Worm (Caenorhabditis elegans): ENCODE measurements around the gene ubc-22.

Gene ubc-22

DNA sequence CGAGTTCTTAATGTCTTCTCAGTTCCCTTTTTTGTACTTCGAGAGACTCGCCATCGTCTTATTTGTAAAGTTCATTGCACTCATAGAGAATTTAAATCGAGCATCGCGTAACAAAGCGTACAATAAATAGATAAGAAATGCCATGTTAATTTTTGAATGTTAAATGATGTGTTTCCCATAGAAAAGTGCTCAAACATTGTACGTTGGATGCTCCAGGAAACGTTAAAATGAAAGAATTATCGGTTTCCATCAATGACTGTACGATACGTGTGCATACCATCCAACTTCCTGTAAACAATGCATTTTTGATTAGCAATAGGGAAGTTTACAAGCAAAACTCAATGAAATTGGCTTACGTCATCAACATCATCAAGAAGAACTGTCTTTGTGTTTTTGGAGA lies 48.3 kb downstream of the ubc-22 start:
- TF ChIP-seq fos-1 (tag; optimal IDR thresholded peaks at IDR 0.05) = peak; percentile 92
- TF ChIP-seq crh-2 (tag; optimal IDR thresholded peaks at IDR 0.05) = peak; percentile 68
- TF ChIP-seq unc-39 (tag; optimal IDR thresholded peaks at IDR 0.05) = no peak
- no peak for TF ChIP-seq nhr-77 (tag; optimal IDR thresholded peaks at IDR 0.05)
- TF ChIP-seq lin-39 (tag; optimal IDR thresholded peaks at IDR 0.05) = no peak
- TF ChIP-seq gmeb-1 (tag; optimal IDR thresholded peaks at IDR 0.05) = peak; percentile 3
- TF ChIP-seq sma-9 (GFP tag; optimal IDR thresholded peaks at IDR 0.05) = peak; percentile 23
- TF ChIP-seq sma-9 (tag; optimal IDR thresholded peaks at IDR 0.05) = no peak
- no peak for TF ChIP-seq ztf-4 (tag; optimal IDR thresholded peaks at IDR 0.05)
- no peak for TF ChIP-seq elt-1 (tag; optimal IDR thresholded peaks at IDR 0.05)
- no peak for TF ChIP-seq nhr-10 (tag; optimal IDR thresholded peaks at IDR 0.05)
- no peak for TF ChIP-seq nhr-21 (tag; optimal IDR thresholded peaks at IDR 0.05)
- no peak for TF ChIP-seq peb-1 (tag; optimal IDR thresholded peaks at IDR 0.05)

- TF ChIP-seq sma-3 (GFP tag; optimal IDR thresholded peaks at IDR 0.05) = peak; percentile 14
- peak; percentile 62 for TF ChIP-seq nhr-21 (tag; optimal IDR thresholded peaks at IDR 0.05)
- TF ChIP-seq unc-39 (tag; optimal IDR thresholded peaks at IDR 0.05) = no peak
Observed at ce11 chrX:8819815-8820415, 49.0 kb downstream of the ubc-22 start.

- no peak for TF ChIP-seq nhr-21 (tag; optimal IDR thresholded peaks at IDR 0.05)
- peak; percentile 30 for TF ChIP-seq fos-1 (tag; optimal IDR thresholded peaks at IDR 0.05)
Observed at ce11 chrX:8817929-8818328, 51.0 kb downstream of the ubc-22 start.

Data from whole organism, L2 larva.